Fruit fly (Drosophila melanogaster): ENCODE data around the gene CG6660.

The CG6660 gene

DNA sequence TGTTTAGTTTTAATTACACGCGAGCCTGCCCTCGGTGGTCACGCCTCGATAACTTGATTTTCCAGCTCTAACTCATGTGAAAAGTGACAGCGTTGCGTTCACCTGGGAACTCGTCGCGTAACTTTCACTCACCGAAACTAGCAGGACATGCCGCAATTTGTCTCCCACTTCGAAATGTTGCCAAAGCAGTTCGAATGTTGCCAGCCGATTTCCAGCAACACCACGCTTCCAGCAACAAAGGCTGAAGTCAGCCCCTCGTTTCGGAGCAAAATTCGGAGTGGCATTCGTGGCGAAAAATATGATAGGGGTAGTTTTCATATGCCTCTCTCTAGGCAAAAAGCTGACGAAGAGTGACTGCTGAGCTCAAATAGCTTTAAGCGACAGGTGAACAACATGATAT lies 24.8 kb upstream of the CG6660 start:
- no peak for TF ChIP-seq Pif1B (GFP tag; optimal IDR thresholded peaks at IDR 0.05)
- no peak for TF ChIP-seq Ets98B (GFP tag; IDR thresholded peaks at IDR 0.05)
- TF ChIP-seq CG10348 (GFP tag; IDR thresholded peaks at IDR 0.05): no peak
- TF ChIP-seq CG34367 (tag; optimal IDR thresholded peaks at IDR 0.05): no peak
- no peak for TF ChIP-seq D1 (tag; optimal IDR thresholded peaks at IDR 0.05)
- no peak for TF ChIP-seq EcR (GFP tag; optimal IDR thresholded peaks at IDR 0.05)
- no peak for TF ChIP-seq CG9948 (tag; optimal IDR thresholded peaks at IDR 0.05)
- no peak for TF ChIP-seq fd96Ca (GFP tag; IDR thresholded peaks at IDR 0.05)
- TF ChIP-seq rn (GFP tag; IDR thresholded peaks at IDR 0.05): no peak
- TF ChIP-seq CG14655 (GFP tag; optimal IDR thresholded peaks at IDR 0.05): no peak
- no peak for TF ChIP-seq CG4496 (GFP tag; IDR thresholded peaks at IDR 0.05)
- no peak for TF ChIP-seq Snoo (tag; optimal IDR thresholded peaks at IDR 0.05)

dm6 chr3R:22899041-22899440 lies 24.1 kb upstream of the CG6660 start, which contains the start of gene klg:
Gene klg (plus strand): TSS chr3R:22899284.
- no peak for TF ChIP-seq fd96Ca (GFP tag; IDR thresholded peaks at IDR 0.05)
- peak; percentile 56; the same call in 1 of the 3 replicates for TF ChIP-seq CG4496 (GFP tag; IDR thresholded peaks at IDR 0.05)

DNA sequence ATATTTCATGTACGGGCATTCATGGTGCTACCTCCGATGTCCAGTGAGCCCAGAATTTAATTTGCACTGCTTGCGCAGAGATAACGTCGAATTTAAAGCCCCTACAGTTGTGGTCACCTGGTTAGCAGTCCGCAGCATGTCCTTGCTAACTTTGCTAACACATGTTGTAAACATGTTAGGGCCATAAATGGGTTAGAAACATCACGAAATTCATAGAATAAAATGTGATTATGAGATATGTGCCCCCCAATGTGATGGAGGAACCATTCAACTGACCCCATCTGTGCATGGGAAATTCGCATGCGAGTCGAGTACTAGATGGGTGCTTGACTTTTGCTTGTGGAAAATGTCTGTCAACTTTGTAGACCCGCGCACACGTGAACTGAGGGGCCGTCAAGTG lies 12.1 kb upstream of the CG6660 start:
- peak; percentile 42; the same call in 1 of the 3 replicates for TF ChIP-seq fd96Ca (GFP tag; IDR thresholded peaks at IDR 0.05)
- no peak for TF ChIP-seq CG12605 (GFP tag; IDR thresholded peaks at IDR 0.05)
- TF ChIP-seq CG15710 (tag; optimal IDR thresholded peaks at IDR 0.05): peak; percentile 38
- no peak for TF ChIP-seq Pif1A (GFP tag; optimal IDR thresholded peaks at IDR 0.05)
- TF ChIP-seq Ets98B (GFP tag; IDR thresholded peaks at IDR 0.05): no peak
- TF ChIP-seq CG8159 (tag; optimal IDR thresholded peaks at IDR 0.05): peak; percentile 57
- no peak for TF ChIP-seq CG13204 (GFP tag; optimal IDR thresholded peaks at IDR 0.05)
- peak; percentile 44 for TF ChIP-seq CG14655 (GFP tag; optimal IDR thresholded peaks at IDR 0.05)
- TF ChIP-seq CG4496 (GFP tag; IDR thresholded peaks at IDR 0.05): 0 out of 3 replicates have a peak, but pooled peaks have one; percentile 39
- peak; percentile 26 for TF ChIP-seq CG8301 (tag; optimal IDR thresholded peaks at IDR 0.05)
- TF ChIP-seq CG9948 (tag; optimal IDR thresholded peaks at IDR 0.05): peak; percentile 15
- TF ChIP-seq CG34367 (tag; optimal IDR thresholded peaks at IDR 0.05): peak; percentile 36
- no peak for TF ChIP-seq Pif1B (GFP tag; optimal IDR thresholded peaks at IDR 0.05)

DNA sequence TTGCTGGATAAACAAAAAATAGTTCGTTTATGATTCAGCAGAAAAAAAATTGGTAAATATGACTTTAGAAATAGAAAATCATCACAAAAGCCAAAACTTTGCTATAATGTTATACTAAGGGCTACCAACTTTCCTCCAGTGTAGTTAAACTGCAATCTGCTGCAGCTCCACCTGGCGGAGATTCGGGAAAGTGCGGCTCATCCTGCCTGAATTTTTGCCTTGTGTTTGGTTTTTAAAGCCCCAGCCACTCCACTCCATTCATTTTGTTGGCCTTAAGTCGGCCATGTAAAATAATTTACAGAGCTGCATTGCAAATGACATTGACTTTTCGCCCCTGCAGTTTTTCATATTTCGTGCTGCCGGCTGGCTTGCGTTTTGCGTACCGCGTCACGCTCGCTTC lies 42.1 kb downstream of the CG6660 start:
- TF ChIP-seq CG8159 (tag; optimal IDR thresholded peaks at IDR 0.05): peak; percentile 21
- TF ChIP-seq CG14655 (GFP tag; optimal IDR thresholded peaks at IDR 0.05): peak; percentile 3
- no peak for TF ChIP-seq CG4496 (GFP tag; IDR thresholded peaks at IDR 0.05)

- TF ChIP-seq CG32121 (GFP tag; IDR thresholded peaks at IDR 0.05) (no peak), D1 (tag; optimal IDR thresholded peaks at IDR 0.05) (no peak)
These were observed 42.8 kb downstream of the CG6660 start, which contains the start of gene Tpl94D for dm6 chr3R:22965984-22966383. Gene Tpl94D (plus strand): TSS chr3R:22966284.

Data from whole organism, pupa.